Fruit fly (Drosophila melanogaster) whole organism, embryonic: ENCODE data around the gene bon.

ENCODE experiments used
- Bdp1 ChIP-seq: fragments of 200-800 bp; sonication (Bioruptor generic); optimal IDR thresholded peaks from 3 replicates; lab custom pipeline; 2016; ENCODE audit warnings: missing biosample characterization, missing genetic modification characterization
- C15 ChIP-seq: fragments of 200-800 bp; sonication (Bioruptor generic); IDR thresholded peaks from 3 replicates; pipeline ENCODE4 v1.3.6; 2022; ENCODE audit warnings: missing biosample characterization, missing genetic modification characterization
- CG10267 ChIP-seq: fragments of 200-800 bp; sonication (Bioruptor generic); optimal IDR thresholded peaks from 2 replicates; lab custom pipeline; 2018; ENCODE audit warnings: missing biosample characterization, mild to moderate bottlenecking, missing genetic modification characterization, moderate library complexity
- CG10431 ChIP-seq: fragments of 200-800 bp; sonication (Bioruptor generic); optimal IDR thresholded peaks from 3 replicates; lab custom pipeline; 2018; ENCODE audit warnings: missing biosample characterization, mild to moderate bottlenecking, missing genetic modification characterization
- CG10462 ChIP-seq: fragments of 200-800 bp; sonication (Bioruptor generic); optimal IDR thresholded peaks from 2 replicates; lab custom pipeline; 2016; ENCODE audit warnings: missing biosample characterization, missing genetic modification characterization
- CG11085 ChIP-seq: fragments of 200-800 bp; sonication (Bioruptor generic); IDR thresholded peaks from 2 replicates; pipeline ENCODE4 v1.3.6; 2022; ENCODE audit warnings: missing biosample characterization, missing genetic modification characterization
- CG11456 ChIP-seq: fragments of 200-800 bp; sonication (Bioruptor generic); IDR thresholded peaks from 3 replicates; pipeline ENCODE4 v1.3.6; 2022; ENCODE audit warnings: missing biosample characterization, missing genetic modification characterization
- CG1647 ChIP-seq: fragments of 200-800 bp; sonication (Bioruptor generic); optimal IDR thresholded peaks from 3 replicates; lab custom pipeline; 2016; ENCODE audit warnings: missing biosample characterization, missing genetic modification characterization
- CG2202 ChIP-seq: fragments of 200-800 bp; sonication (Bioruptor generic); optimal IDR thresholded peaks from 2 replicates; lab custom pipeline; 2018; ENCODE audit warnings: missing biosample characterization, mild to moderate bottlenecking, missing genetic modification characterization
- CG31441 ChIP-seq: fragments of 200-800 bp; sonication (Bioruptor generic); IDR thresholded peaks from 2 replicates; pipeline ENCODE4 v1.3.6; 2022; ENCODE audit warnings: missing biosample characterization, missing genetic modification characterization
- CG32532 ChIP-seq: fragments of 200-800 bp; sonication (Bioruptor generic); IDR thresholded peaks from 2 replicates; pipeline ENCODE4 v1.3.6; 2022; ENCODE audit warnings: missing biosample characterization, missing genetic modification characterization
- CG32767 ChIP-seq: fragments of 200-800 bp; sonication (Bioruptor generic); IDR thresholded peaks from 2 replicates; pipeline ENCODE4 v1.3.6; 2022; ENCODE audit warnings: missing biosample characterization, missing genetic modification characterization
- CG3407 ChIP-seq: fragments of 200-800 bp; sonication (Bioruptor generic); optimal IDR thresholded peaks from 2 replicates; lab custom pipeline; 2018; ENCODE audit warnings: missing biosample characterization, mild to moderate bottlenecking, missing genetic modification characterization
- CG4282 ChIP-seq: fragments of 200-800 bp; sonication (Bioruptor generic); optimal IDR thresholded peaks from 2 replicates; lab custom pipeline; 2016; ENCODE audit warnings: missing biosample characterization, missing genetic modification characterization
- CG6175 ChIP-seq: fragments of 200-800 bp; sonication (Bioruptor generic); IDR thresholded peaks from 3 replicates; pipeline ENCODE4 v1.3.6; 2022; ENCODE audit warnings: missing biosample characterization, missing genetic modification characterization
- CG9876 ChIP-seq: fragments of 200-800 bp; sonication (Bioruptor generic); optimal IDR thresholded peaks from 2 replicates; lab custom pipeline; 2016; ENCODE audit warnings: missing biosample characterization, missing genetic modification characterization
- CoRest ChIP-seq: fragments of 200-800 bp; sonication (Bioruptor generic); optimal IDR thresholded peaks from 3 replicates; lab custom pipeline; 2018; ENCODE audit warnings: missing biosample characterization, mild to moderate bottlenecking, missing genetic modification characterization, moderate library complexity
- CrebB ChIP-seq: fragments of 200-800 bp; sonication (Bioruptor generic); optimal IDR thresholded peaks from 3 replicates; lab custom pipeline; 2018; ENCODE audit warnings: missing biosample characterization, mild to moderate bottlenecking, missing genetic modification characterization
- Dfd ChIP-seq, 2 experiments: fragments of >200 bp; optimal IDR thresholded peaks; 2 replicates each; lab custom pipeline; 2017; ENCODE audit warnings: missing biosample characterization in 2 of 2, missing genetic modification characterization in 2 of 2
- Elba2 ChIP-seq: fragments of 200-800 bp; sonication (Bioruptor generic); optimal IDR thresholded peaks from 3 replicates; lab custom pipeline; 2016; ENCODE audit warnings: missing biosample characterization, missing genetic modification characterization
- H15 ChIP-seq: fragments of 200-800 bp; sonication (Bioruptor generic); IDR thresholded peaks from 3 replicates; pipeline ENCODE4 v1.3.6; 2022; ENCODE audit warnings: missing biosample characterization, missing genetic modification characterization
- H2.0 ChIP-seq: fragments of 200-800 bp; sonication (Bioruptor generic); IDR thresholded peaks from 2 replicates; pipeline ENCODE4 v1.3.6; 2022; ENCODE audit warnings: missing biosample characterization, missing genetic modification characterization
- HLHmδ ChIP-seq: fragments of 200-800 bp; sonication (Bioruptor generic); optimal IDR thresholded peaks from 2 replicates; lab custom pipeline; 2018; ENCODE audit warnings: missing biosample characterization, mild to moderate bottlenecking, missing genetic modification characterization, moderate library complexity
- Hr39 ChIP-seq: fragments of >200 bp; optimal IDR thresholded peaks from 2 replicates; lab custom pipeline; 2017
- Lhr ChIP-seq: fragments of 200-800 bp; sonication (Bioruptor generic); optimal IDR thresholded peaks from 3 replicates; lab custom pipeline; 2017; ENCODE audit warnings: mild to moderate bottlenecking, missing biosample characterization, missing genetic modification reagents, missing genetic modification characterization
- Lpt ChIP-seq: fragments of >200 bp; optimal IDR thresholded peaks from 2 replicates; lab custom pipeline; 2018; ENCODE audit warnings: missing biosample characterization, missing genetic modification characterization
- MTF-1 ChIP-seq: fragments of 200-800 bp; sonication (Bioruptor generic); optimal IDR thresholded peaks from 2 replicates; lab custom pipeline; 2018; ENCODE audit warnings: missing biosample characterization, mild to moderate bottlenecking, missing genetic modification characterization, borderline replicate concordance
- Mrtf ChIP-seq: fragments of 200-800 bp; sonication (Bioruptor generic); IDR thresholded peaks from 3 replicates; pipeline ENCODE4 v1.3.6; 2022; ENCODE audit warnings: missing biosample characterization, missing genetic modification characterization
- Neu2 ChIP-seq: fragments of 200-800 bp; sonication (Bioruptor generic); optimal IDR thresholded peaks from 3 replicates; lab custom pipeline; 2016; ENCODE audit warnings: missing biosample characterization, missing genetic modification characterization, borderline replicate concordance
- Ptx1 ChIP-seq: fragments of 200-800 bp; sonication (Bioruptor generic); IDR thresholded peaks from 2 replicates; pipeline ENCODE4 v1.3.6; 2022; ENCODE audit warnings: missing biosample characterization, missing genetic modification characterization
- Rfx ChIP-seq: fragments of 200-800 bp; sonication (Bioruptor generic); IDR thresholded peaks from 2 replicates; pipeline ENCODE4 v1.3.6; 2022; ENCODE audit warnings: missing biosample characterization, missing genetic modification characterization
- Scr ChIP-seq: fragments of 200-800 bp; sonication (Bioruptor generic); IDR thresholded peaks from 2 replicates; pipeline ENCODE4 v1.3.6; 2022; ENCODE audit warnings: missing biosample characterization, missing genetic modification characterization; ENCODE audit not compliant: partially characterized antibody
- Six4 ChIP-seq: fragments of 200-800 bp; sonication (Bioruptor generic); optimal IDR thresholded peaks from 2 replicates; lab custom pipeline; 2016; ENCODE audit warnings: missing biosample characterization, missing genetic modification characterization
- Sox102F ChIP-seq: fragments of 200-800 bp; sonication (Bioruptor generic); optimal IDR thresholded peaks from 2 replicates; lab custom pipeline; 2018; ENCODE audit warnings: missing biosample characterization, mild to moderate bottlenecking, missing genetic modification characterization, moderate library complexity
- Xrp1 ChIP-seq: fragments of 200-800 bp; sonication (Bioruptor generic); IDR thresholded peaks from 2 replicates; pipeline ENCODE4 v1.3.6; 2022; ENCODE audit warnings: missing biosample characterization, missing genetic modification characterization
- amos ChIP-seq: fragments of 200-800 bp; sonication (Bioruptor generic); IDR thresholded peaks from 2 replicates; pipeline ENCODE4 v1.3.6; 2022; ENCODE audit warnings: missing biosample characterization, missing genetic modification characterization; ENCODE audit not compliant: partially characterized antibody
- crc ChIP-seq: fragments of 200-800 bp; sonication (Bioruptor generic); optimal IDR thresholded peaks from 2 replicates; lab custom pipeline; 2016; ENCODE audit warnings: missing biosample characterization, missing genetic modification characterization
- en ChIP-seq: fragments of 200-800 bp; sonication (Bioruptor generic); optimal IDR thresholded peaks from 2 replicates; lab custom pipeline; 2016; ENCODE audit warnings: missing biosample characterization, missing genetic modification characterization
- gce ChIP-seq: fragments of 200-800 bp; sonication (Bioruptor generic); IDR thresholded peaks from 3 replicates; pipeline ENCODE4 v1.3.6; 2022; ENCODE audit warnings: missing biosample characterization, missing genetic modification characterization
- her ChIP-seq: fragments of 200-800 bp; sonication (Bioruptor generic); optimal IDR thresholded peaks from 2 replicates; lab custom pipeline; 2016; ENCODE audit warnings: missing biosample characterization, missing genetic modification characterization
- hth ChIP-seq: fragments of >200 bp; optimal IDR thresholded peaks from 2 replicates; lab custom pipeline; 2017; ENCODE audit warnings: inconsistent platforms
- inv ChIP-seq: fragments of 200-800 bp; sonication (Bioruptor generic); IDR thresholded peaks from 2 replicates; pipeline ENCODE4 v1.3.6; 2022; ENCODE audit warnings: missing biosample characterization, missing genetic modification characterization; ENCODE audit not compliant: partially characterized antibody
- jing ChIP-seq: fragments of 200-800 bp; sonication (Bioruptor generic); optimal IDR thresholded peaks from 2 replicates; lab custom pipeline; 2018; ENCODE audit warnings: missing biosample characterization, mild to moderate bottlenecking, missing genetic modification characterization
- kni ChIP-seq: fragments of 200-800 bp; sonication (Bioruptor generic); optimal IDR thresholded peaks from 3 replicates; lab custom pipeline; 2017; ENCODE audit warnings: mild to moderate bottlenecking, missing biosample characterization, missing genetic modification reagents, missing genetic modification characterization
- otp ChIP-seq: fragments of 200-800 bp; sonication (Bioruptor generic); IDR thresholded peaks from 3 replicates; pipeline ENCODE4, ENCODE4 v1.3.6; 2022; ENCODE audit warnings: missing biosample characterization, missing genetic modification characterization
- pan ChIP-seq, 4 experiments: fragments of >200 bp in 3 of 4; fragments of 200-800 bp in 1 of 4; sonication (Bioruptor generic) in 1 of 4; optimal IDR thresholded peaks in 3 of 4; IDR thresholded peaks in 1 of 4; 2 replicates each; pipeline versions ENCODE4 v1.3.6 to Lab custom; 2017 to 2022; ENCODE audit warnings: missing biosample characterization in 2 of 4, missing genetic modification characterization in 2 of 4, mixed read lengths in 1 of 4
- pnt ChIP-seq: fragments of 200-800 bp; sonication (Bioruptor generic); optimal IDR thresholded peaks from 3 replicates; lab custom pipeline; 2016; ENCODE audit warnings: missing biosample characterization, missing genetic modification characterization
- shn ChIP-seq: fragments of 200-800 bp; sonication (Bioruptor generic); optimal IDR thresholded peaks from 3 replicates; lab custom pipeline; 2016; ENCODE audit warnings: missing biosample characterization, missing genetic modification characterization
- tin ChIP-seq: fragments of 200-800 bp; sonication (Bioruptor generic); optimal IDR thresholded peaks from 3 replicates; lab custom pipeline; 2016; ENCODE audit warnings: missing biosample characterization, missing genetic modification characterization
- unpg ChIP-seq: fragments of 200-800 bp; sonication (Bioruptor generic); optimal IDR thresholded peaks from 3 replicates; lab custom pipeline; 2018; ENCODE audit warnings: missing biosample characterization, mild to moderate bottlenecking, missing genetic modification characterization, moderate library complexity
- zf30C ChIP-seq: fragments of 200-800 bp; sonication (Bioruptor generic); optimal IDR thresholded peaks from 3 replicates; lab custom pipeline; 2018; ENCODE audit warnings: missing biosample characterization, mild to moderate bottlenecking, missing genetic modification characterization

The bon gene

dm6 chr3R:20579816-20580215, 13.1 kb upstream of the bon start, which contains the start of the genes EloB and Srp14 (continued):
- TF ChIP-seq jing (GFP tag; lab: Kevin White, UChicago) (no peak), HLHmδ (GFP tag; lab: Kevin White, UChicago) (no peak), CG4282 (GFP tag; lab: Kevin White, UChicago) (peak; percentile 39), CG11085 (GFP tag; lab: Robert Waterston, UW) (peak; percentile 62; the same call in 1 of the 2 replicates), unpg (GFP tag; lab: Kevin White, UChicago) (peak; percentile 85), Dfd (GFP tag; optimal IDR thresholded peaks at IDR 0.05; lab: Kevin White, UChicago) (no peak), pan (optimal IDR thresholded peaks at IDR 0.05; lab: Kevin White, UChicago) (no peak), pan (GFP tag; optimal IDR thresholded peaks at IDR 0.05 in 1 of 2, IDR thresholded peaks at IDR 0.05 in 1 of 2) (peak in 1 of 2 experiments; percentile 70), Rfx (GFP tag; lab: Robert Waterston, UW) (peak; percentile 92), H2.0 (GFP tag; lab: Robert Waterston, UW) (peak; percentile 70), Lhr (peak; percentile 77), Xrp1 (GFP tag; lab: Robert Waterston, UW) (peak; percentile 77; the same call in 1 of the 2 replicates), CG10267 (peak; percentile 83), Lpt (GFP tag; lab: Kevin White, UChicago) (no peak), CG11456 (peak; percentile 84), inv (peak; percentile 97), H15 (GFP tag; lab: Robert Waterston, UW) (peak; percentile 72), Mrtf (GFP tag; lab: Robert Waterston, UW) (peak; percentile 64; the same call in 2 of the 3 replicates), C15 (GFP tag; lab: Robert Waterston, UW) (peak; percentile 61; the same call in 1 of the 3 replicates), zf30C (GFP tag; lab: Kevin White, UChicago) (no peak), CG10462 (GFP tag; lab: Kevin White, UChicago) (peak; percentile 61), CG9876 (GFP tag; lab: Kevin White, UChicago) (peak; percentile 49), amos (GFP tag; lab: Robert Waterston, UW) (peak; percentile 97), otp (GFP tag; lab: Robert Waterston, UW) (peak; percentile 66; the same call in 2 of the 3 replicates), CG10431 (GFP tag; lab: Kevin White, UChicago) (no peak), pnt (peak; percentile 57), en (peak; percentile 31), her (peak; percentile 65), CrebB (peak; percentile 59), MTF-1 (GFP tag; lab: Kevin White, UChicago) (peak; percentile 31), Sox102F (no peak), CG32767 (peak; percentile 70; the same call in 1 of the 2 replicates), shn (GFP tag; lab: Kevin White, UChicago) (peak; percentile 70), CG2202 (tag; lab: Kevin White, UChicago) (peak; percentile 67), kni (GFP tag; lab: Kevin White, UChicago) (peak; percentile 54), CG32532 (peak; percentile 89), gce (GFP tag; lab: Robert Waterston, UW) (no peak), CG31441 (GFP tag; lab: Robert Waterston, UW) (peak; percentile 80; the same call in 1 of the 2 replicates), Bdp1 (GFP tag; lab: Kevin White, UChicago) (peak; percentile 74), CG6175 (0 out of 3 replicates have a peak, but pooled peaks have one; percentile 28), crc (no peak), Elba2 (GFP tag; lab: Kevin White, UChicago) (peak; percentile 71), tin (GFP tag; lab: Kevin White, UChicago) (peak; percentile 86), Ptx1 (GFP tag; lab: Robert Waterston, UW) (peak; percentile 80), Neu2 (GFP tag; lab: Kevin White, UChicago) (no peak), CG1647 (GFP tag; lab: Kevin White, UChicago) (peak; percentile 83), Hr39 (lab: Kevin White, UChicago) (no peak), Scr (GFP tag; lab: Robert Waterston, UW) (peak; percentile 98), Six4 (GFP tag; lab: Kevin White, UChicago) (peak; percentile 61), hth (lab: Kevin White, UChicago) (no peak), CG3407 (GFP tag; lab: Kevin White, UChicago) (peak; percentile 27), CoRest (peak; percentile 86)
